Worm (Caenorhabditis elegans) whole organism, L1 larva: ENCODE results near the gene F01G12.18.

Experiments used
- C04F5.9 ChIP-seq: sonication (generic microtip); optimal IDR thresholded peaks from 2 replicates; lab custom pipeline; 2016; ENCODE audit warnings: missing genetic modification characterization, missing compliant biosample characterization
- C16A3.4 ChIP-seq: fragments of 150-350 bp; optimal IDR thresholded peaks from 2 replicates; lab custom pipeline; 2014; ENCODE audit warnings: missing biosample characterization, missing genetic modification characterization
- C34B4.2 ChIP-seq: sonication (generic microtip); optimal IDR thresholded peaks from 2 replicates; lab custom pipeline; 2017; ENCODE audit warnings: mild to moderate bottlenecking, missing genetic modification characterization, missing compliant biosample characterization
- aha-1 ChIP-seq: fragments of 150-350 bp; optimal IDR thresholded peaks from 2 replicates; lab custom pipeline; 2014; ENCODE audit warnings: missing biosample characterization, missing genetic modification characterization
- alr-1 ChIP-seq: fragments of 200-800 bp; sonication (Bioruptor generic); optimal IDR thresholded peaks from 2 replicates; lab custom pipeline; 2018; ENCODE audit warnings: borderline replicate concordance, mild to moderate bottlenecking, missing genetic modification characterization, missing compliant biosample characterization
- aly-2 ChIP-seq: fragments of 150-350 bp; optimal IDR thresholded peaks from 2 replicates; lab custom pipeline; 2014; ENCODE audit warnings: missing biosample characterization, missing genetic modification characterization
- ama-1 ChIP-seq: fragments of 150-350 bp; optimal IDR thresholded peaks from 2 replicates; lab custom pipeline; 2014
- ceh-63 ChIP-seq: fragments of 200-800 bp; sonication (Bioruptor generic); optimal IDR thresholded peaks from 2 replicates; lab custom pipeline; 2018; ENCODE audit warnings: mild to moderate bottlenecking, missing genetic modification characterization, missing compliant biosample characterization
- ceh-88 ChIP-seq: fragments of 200-800 bp; sonication (Bioruptor generic); IDR thresholded peaks from 2 replicates; pipeline ENCODE4 v1.3.6; 2022; ENCODE audit warnings: missing genetic modification characterization, missing compliant biosample characterization
- ceh-90 ChIP-seq: sonication (generic microtip); optimal IDR thresholded peaks from 2 replicates; lab custom pipeline; 2016; ENCODE audit warnings: missing genetic modification characterization, missing compliant biosample characterization
- ces-1 ChIP-seq: fragments of 150-350 bp; optimal IDR thresholded peaks from 2 replicates; lab custom pipeline; 2014; ENCODE audit warnings: missing biosample characterization, missing genetic modification reagents, missing genetic modification characterization
- efl-3 ChIP-seq: fragments of 200-800 bp; sonication (Bioruptor generic); optimal IDR thresholded peaks from 2 replicates; lab custom pipeline; 2018; ENCODE audit warnings: mild to moderate bottlenecking, missing genetic modification characterization, missing compliant biosample characterization
- egl-13 ChIP-seq: sonication (generic microtip); optimal IDR thresholded peaks from 2 replicates; lab custom pipeline; 2016; ENCODE audit warnings: missing genotype, missing genetic modification reagents, missing genetic modification characterization, missing compliant biosample characterization
- elt-2 ChIP-seq: sonication (generic microtip); optimal IDR thresholded peaks from 2 replicates; lab custom pipeline; 2016; ENCODE audit warnings: missing genetic modification characterization, mild to moderate bottlenecking, inconsistent platforms, missing compliant biosample characterization, missing genetic modification reagents
- ets-5 ChIP-seq: fragments of 200-800 bp; sonication (Bioruptor generic); IDR thresholded peaks from 2 replicates; pipeline ENCODE4 v1.3.6; 2022; ENCODE audit warnings: missing genetic modification characterization, missing compliant biosample characterization
- fkh-4 ChIP-seq: sonication (generic microtip); optimal IDR thresholded peaks from 2 replicates; lab custom pipeline; 2016; ENCODE audit warnings: missing compliant biosample characterization, missing genetic modification characterization, borderline replicate concordance
- fkh-8 ChIP-seq: sonication (generic microtip); optimal IDR thresholded peaks from 2 replicates; lab custom pipeline; 2016; ENCODE audit warnings: mild to moderate bottlenecking, missing genetic modification characterization, missing compliant biosample characterization
- grh-1 ChIP-seq: fragments of 200-800 bp; sonication (Bioruptor generic); IDR thresholded peaks from 2 replicates; pipeline ENCODE4 v1.3.6; 2022; ENCODE audit warnings: missing genetic modification reagents, missing genetic modification characterization, missing compliant biosample characterization
- hlh-17 ChIP-seq: fragments of 200-800 bp; sonication (Bioruptor generic); optimal IDR thresholded peaks from 2 replicates; lab custom pipeline; 2018; ENCODE audit warnings: missing genetic modification characterization, mild to moderate bottlenecking, missing compliant biosample characterization, moderate library complexity, borderline replicate concordance
- hlh-4 ChIP-seq: sonication (generic microtip); optimal IDR thresholded peaks from 2 replicates; lab custom pipeline; 2016; ENCODE audit warnings: mild to moderate bottlenecking, missing genetic modification characterization, missing compliant biosample characterization
- isw-1 ChIP-seq: fragments of 200-800 bp; sonication (Bioruptor generic); IDR thresholded peaks from 2 replicates; pipeline ENCODE4 v1.3.6; 2022; ENCODE audit warnings: missing genetic modification characterization, missing compliant biosample characterization
- lin-15B ChIP-seq: fragments of 150-350 bp; sonication (generic microtip); optimal IDR thresholded peaks from 3 replicates; lab custom pipeline; 2014; ENCODE audit warnings: missing biosample characterization, missing genetic modification characterization
- lin-35 ChIP-seq, 2 experiments: fragments of 150-350 bp; optimal IDR thresholded peaks; 2 replicates each; lab custom pipeline; 2014; ENCODE audit warnings: missing biosample characterization in 2 of 2, missing genetic modification characterization in 2 of 2, missing genetic modification reagents in 2 of 2
- lin-39 ChIP-seq: fragments of 150-350 bp; optimal IDR thresholded peaks from 2 replicates; lab custom pipeline; 2014; ENCODE audit warnings: missing biosample characterization, missing genetic modification reagents, missing genetic modification characterization
- lir-3 ChIP-seq: sonication (generic microtip); optimal IDR thresholded peaks from 2 replicates; lab custom pipeline; 2016; ENCODE audit warnings: mild to moderate bottlenecking, missing genetic modification characterization, moderate library complexity, missing compliant biosample characterization; ENCODE audit not compliant: poor library complexity
- mdl-1 ChIP-seq, 2 experiments: fragments of 150-350 bp; optimal IDR thresholded peaks; 2 replicates each; lab custom pipeline; 2014 to 2017; ENCODE audit warnings: missing biosample characterization in 2 of 2, missing genetic modification characterization in 2 of 2, inconsistent platforms in 1 of 2
- mef-2 ChIP-seq: fragments of 150-350 bp; optimal IDR thresholded peaks from 2 replicates; lab custom pipeline; 2014; ENCODE audit warnings: missing biosample characterization, missing genetic modification characterization
- nhr-11 ChIP-seq: fragments of 150-350 bp; optimal IDR thresholded peaks from 2 replicates; lab custom pipeline; 2014; ENCODE audit warnings: missing biosample characterization, missing genetic modification characterization
- nhr-12 ChIP-seq: sonication (generic microtip); optimal IDR thresholded peaks from 2 replicates; lab custom pipeline; 2017; ENCODE audit warnings: missing biosample characterization, missing genetic modification characterization
- nhr-19 ChIP-seq: fragments of 200-800 bp; sonication (Bioruptor generic); conservative IDR thresholded peaks from 2 replicates; pipeline ENCODE4 v1.3.6; 2022; ENCODE audit warnings: missing genetic modification characterization, missing compliant biosample characterization
- nhr-20 ChIP-seq: sonication (generic microtip); optimal IDR thresholded peaks from 2 replicates; lab custom pipeline; 2016; ENCODE audit warnings: mild to moderate bottlenecking, missing genetic modification characterization, missing compliant biosample characterization
- nhr-28 ChIP-seq: fragments of 150-350 bp; optimal IDR thresholded peaks from 2 replicates; lab custom pipeline; 2014; ENCODE audit warnings: missing biosample characterization, missing genetic modification characterization
- nhr-47 ChIP-seq: sonication (generic microtip); optimal IDR thresholded peaks from 2 replicates; lab custom pipeline; 2016; ENCODE audit warnings: mild to moderate bottlenecking, missing genetic modification characterization, moderate library complexity, missing compliant biosample characterization
- nhr-77 ChIP-seq: fragments of 150-350 bp; optimal IDR thresholded peaks from 2 replicates; lab custom pipeline; 2014; ENCODE audit warnings: missing biosample characterization, missing genetic modification characterization
- nhr-85 ChIP-seq: sonication (generic microtip); peaks from one replicate; lab custom pipeline; 2016; ENCODE audit warnings: missing genetic modification characterization, inconsistent platforms, missing compliant biosample characterization
- snpc-4 ChIP-seq: fragments of 150-350 bp; optimal IDR thresholded peaks from 2 replicates; lab custom pipeline; 2014; ENCODE audit warnings: missing biosample characterization, missing genetic modification characterization
- snu-23 ChIP-seq: sonication (generic microtip); optimal IDR thresholded peaks from 2 replicates; lab custom pipeline; 2016; ENCODE audit warnings: missing genetic modification characterization, missing compliant biosample characterization
- sox-4 ChIP-seq: sonication (generic microtip); optimal IDR thresholded peaks from 2 replicates; lab custom pipeline; 2016; ENCODE audit warnings: missing genetic modification characterization, missing compliant biosample characterization
- sptf-1 ChIP-seq: fragments of 150-350 bp; optimal IDR thresholded peaks from 2 replicates; lab custom pipeline; 2014; ENCODE audit warnings: missing biosample characterization, missing genetic modification characterization
- sup-37 ChIP-seq: fragments of 200-800 bp; sonication (Bioruptor generic); optimal IDR thresholded peaks from 2 replicates; lab custom pipeline; 2018; ENCODE audit warnings: mild to moderate bottlenecking, missing genetic modification characterization, missing compliant biosample characterization
- tlp-1 ChIP-seq: fragments of 150-350 bp; optimal IDR thresholded peaks from 2 replicates; lab custom pipeline; 2014; ENCODE audit warnings: missing biosample characterization, missing genetic modification characterization
- unc-62 ChIP-seq: fragments of 150-350 bp; optimal IDR thresholded peaks from 2 replicates; lab custom pipeline; 2014; ENCODE audit warnings: missing biosample characterization, missing genetic modification reagents, missing genetic modification characterization
- zag-1 ChIP-seq: fragments of 150-350 bp; optimal IDR thresholded peaks from 2 replicates; lab custom pipeline; 2014; ENCODE audit warnings: missing biosample characterization, missing genetic modification characterization

The F01G12.18 gene

DNA sequence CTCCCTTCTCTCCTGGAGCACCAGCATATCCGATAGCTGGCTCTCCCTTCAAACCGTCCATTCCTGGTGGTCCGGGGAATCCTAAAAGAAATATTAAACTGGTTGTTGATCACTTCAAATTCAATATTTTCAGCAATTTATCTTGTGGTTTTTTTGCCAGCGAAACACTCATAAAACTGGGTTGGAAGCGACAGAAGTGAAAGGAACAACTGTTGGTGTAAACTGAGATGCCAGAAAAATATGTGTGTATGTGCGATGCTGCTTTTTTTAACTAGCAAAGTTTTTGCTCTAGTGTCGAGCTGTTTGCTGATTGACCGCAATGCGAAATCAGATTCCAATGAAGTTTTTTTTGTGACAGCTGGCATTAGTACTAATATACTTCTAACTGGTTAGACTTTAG lies 11.1 kb downstream of the F01G12.18 start (continued):
- TF ChIP-seq hlh-17 (GFP tag; lab: Kevin White, UChicago): no peak
- TF ChIP-seq aha-1 (tag; lab: Kevin White, UChicago): no peak

DNA sequence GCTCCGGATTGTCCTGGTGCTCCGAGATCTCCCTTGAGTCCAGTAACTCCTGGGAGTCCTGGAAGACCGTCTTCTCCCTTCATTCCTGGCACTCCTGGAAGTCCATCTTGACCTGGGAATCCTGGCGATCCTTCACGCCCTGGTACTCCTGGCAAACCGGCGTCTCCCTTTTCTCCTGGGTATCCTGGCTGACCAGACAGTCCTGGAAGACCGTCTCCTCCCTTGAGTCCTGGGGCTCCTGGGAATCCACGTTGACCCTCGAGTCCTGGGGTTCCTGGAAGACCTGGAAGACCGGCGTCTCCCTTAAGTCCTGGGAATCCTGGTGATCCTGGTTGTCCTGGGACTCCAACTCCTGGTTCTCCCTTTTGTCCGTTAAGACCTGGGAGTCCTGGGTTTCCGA lies 14.3 kb downstream of the F01G12.18 start:
- TF ChIP-seq nhr-77 (tag; lab: Kevin White, UChicago) (no peak), hlh-4 (tag; lab: Kevin White, UChicago) (no peak), ceh-90 (no peak), egl-13 (tag; lab: Kevin White, UChicago) (no peak), efl-3 (GFP tag; lab: Kevin White, UChicago) (no peak), nhr-28 (tag; lab: Kevin White, UChicago) (no peak), aly-2 (tag; lab: Kevin White, UChicago) (no peak), alr-1 (tag; lab: Kevin White, UChicago) (no peak), nhr-47 (tag; lab: Kevin White, UChicago) (no peak), ceh-88 (no peak), tlp-1 (tag; lab: Kevin White, UChicago) (no peak), mef-2 (tag; lab: Kevin White, UChicago) (no peak), nhr-11 (tag; lab: Kevin White, UChicago) (no peak), lin-35 (GFP tag; optimal IDR thresholded peaks at IDR 0.05; lab: Kevin White, UChicago) (no peak), sox-4 (tag; lab: Kevin White, UChicago) (no peak)

DNA sequence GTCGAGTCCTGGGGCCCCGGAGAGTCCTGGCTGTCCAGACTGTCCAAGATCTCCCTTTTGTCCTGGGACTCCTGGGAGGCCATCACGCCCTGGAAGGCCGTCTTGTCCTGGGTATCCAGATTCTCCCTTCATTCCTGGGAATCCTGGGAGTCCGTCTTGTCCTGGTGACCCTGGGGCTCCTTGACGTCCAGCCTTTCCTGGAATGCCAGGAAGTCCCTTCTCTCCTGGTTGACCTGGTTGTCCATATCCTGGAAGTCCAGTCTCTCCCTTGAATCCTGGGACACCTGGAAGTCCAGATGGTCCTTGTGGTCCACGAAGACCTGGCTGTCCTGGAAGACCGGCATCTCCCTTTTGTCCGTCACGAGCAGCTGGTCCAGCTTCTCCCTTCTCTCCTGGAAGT lies 15.2 kb downstream of the F01G12.18 start:
- TF ChIP-seq nhr-12 (tag; lab: Kevin White, UChicago): no peak
- TF ChIP-seq nhr-20 (tag; lab: Kevin White, UChicago): no peak
- no peak for TF ChIP-seq ceh-63 (GFP tag; lab: Kevin White, UChicago)

DNA sequence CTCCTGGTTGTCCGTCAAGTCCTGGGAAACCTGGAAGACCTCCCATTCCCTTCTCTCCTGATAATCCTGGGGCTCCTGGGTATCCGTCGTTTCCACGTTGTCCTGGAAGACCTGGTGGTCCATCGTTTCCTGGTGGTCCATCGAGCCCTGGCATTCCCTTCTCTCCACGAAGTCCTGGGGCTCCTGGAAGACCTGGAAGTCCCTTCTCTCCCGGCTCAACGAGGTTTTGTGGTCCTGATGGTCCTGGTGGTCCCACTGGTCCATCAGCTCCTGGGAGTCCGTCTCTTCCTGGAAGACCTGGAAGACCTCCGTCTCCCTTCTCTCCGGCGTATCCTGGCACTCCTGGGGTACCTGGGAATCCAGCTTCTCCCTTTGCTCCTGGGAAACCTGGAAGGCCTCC lies 16.4 kb downstream of the F01G12.18 start:
- TF ChIP-seq fkh-4 (tag; lab: Kevin White, UChicago) (no peak), ceh-63 (GFP tag; lab: Kevin White, UChicago) (no peak), nhr-85 (tag; lab: Kevin White, UChicago) (no peak), sox-4 (tag; lab: Kevin White, UChicago) (no peak), snpc-4 (no peak), lin-39 (tag; lab: Kevin White, UChicago) (no peak), C04F5.9 (tag; lab: Kevin White, UChicago) (no peak), grh-1 (GFP tag; lab: Robert Waterston, UW) (no peak), C16A3.4 (tag; lab: Kevin White, UChicago) (no peak), lin-15B (no peak), hlh-17 (GFP tag; lab: Kevin White, UChicago) (no peak), unc-62 (GFP tag; lab: Kevin White, UChicago) (no peak), sptf-1 (no peak), nhr-19 (no peak), alr-1 (tag; lab: Kevin White, UChicago) (no peak), nhr-47 (tag; lab: Kevin White, UChicago) (no peak), ama-1 (lab: Kevin White, UChicago) (no peak), lir-3 (no peak), efl-3 (GFP tag; lab: Kevin White, UChicago) (no peak)
- TF ChIP-seq, all 84 proteins: peak for 0

DNA sequence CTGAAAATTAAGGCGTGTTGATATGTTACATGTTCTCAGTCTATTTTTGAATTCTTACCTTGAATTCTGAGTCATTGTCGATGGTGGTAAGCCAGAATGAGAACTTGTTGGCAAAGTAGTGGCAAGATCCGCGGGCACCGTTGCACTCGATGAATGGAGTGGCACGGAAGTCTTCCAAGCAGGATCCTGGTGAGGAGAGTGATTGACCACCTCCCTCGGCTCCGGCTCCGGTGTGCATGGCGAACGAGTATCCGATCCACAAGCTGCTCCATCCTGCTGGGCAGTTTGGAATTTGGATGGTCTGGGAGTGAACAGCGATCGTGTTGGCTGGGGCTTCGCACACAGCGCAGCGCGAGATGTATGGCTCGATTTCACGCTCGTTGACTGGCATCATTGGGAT lies 17.2 kb downstream of the F01G12.18 start:
- TF ChIP-seq C34B4.2 (tag; lab: Kevin White, UChicago): no peak

DNA sequence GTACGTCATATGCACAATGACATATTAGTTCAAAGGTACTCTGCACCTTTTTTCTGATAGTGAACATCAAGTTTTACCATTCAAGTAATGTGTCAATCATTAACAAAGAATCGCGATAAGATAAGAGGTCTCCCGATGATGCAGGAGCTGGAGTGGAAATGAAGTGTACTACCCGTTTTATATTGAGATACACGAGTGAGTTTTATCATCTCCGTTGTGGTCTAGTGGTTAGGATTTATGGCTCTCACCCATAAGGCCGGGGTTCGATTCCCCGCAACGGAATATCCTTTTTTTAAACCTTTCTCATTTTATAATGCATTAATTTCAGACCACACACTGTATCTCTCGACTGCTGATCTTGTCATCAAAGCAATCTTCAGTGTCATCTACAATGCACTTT lies 20.4 kb downstream of the F01G12.18 start:
- TF ChIP-seq mef-2 (tag; lab: Kevin White, UChicago): no peak
- no peak for TF ChIP-seq zag-1 (tag; lab: Kevin White, UChicago)
- TF ChIP-seq sup-37 (GFP tag; lab: Kevin White, UChicago): peak; percentile 31
- TF ChIP-seq lin-39 (tag; lab: Kevin White, UChicago): no peak
- TF ChIP-seq elt-2 (tag; lab: Kevin White, UChicago): peak; percentile 84
- TF ChIP-seq ets-5 (GFP tag; lab: Robert Waterston, UW): no peak
- TF ChIP-seq C16A3.4 (tag; lab: Kevin White, UChicago): peak; percentile 47
- TF ChIP-seq ces-1: no peak
- TF ChIP-seq fkh-4 (tag; lab: Kevin White, UChicago): no peak
- TF ChIP-seq tlp-1 (tag; lab: Kevin White, UChicago): peak; percentile 43
- TF ChIP-seq grh-1 (GFP tag; lab: Robert Waterston, UW): no peak
- no peak for TF ChIP-seq isw-1
- TF ChIP-seq snu-23 (GFP tag; lab: Kevin White, UChicago): peak; percentile 75
- peak in 1 of 2 experiments; percentile 63 for TF ChIP-seq mdl-1 (tag; optimal IDR thresholded peaks at IDR 0.05; lab: Kevin White, UChicago)
- no peak for TF ChIP-seq C34B4.2 (tag; lab: Kevin White, UChicago)
- no peak for TF ChIP-seq nhr-28 (tag; lab: Kevin White, UChicago)
- no peak for TF ChIP-seq fkh-8 (tag; lab: Kevin White, UChicago)
- TF ChIP-seq ama-1 (lab: Kevin White, UChicago): no peak
